Fruit fly (Drosophila melanogaster) whole organism, adult: ENCODE results near the gene CG31038.

Experiments used
- CG12768 ChIP-seq: fragments of 200-800 bp; sonication (Bioruptor generic); optimal IDR thresholded peaks from 2 replicates; lab custom pipeline; 2017; ENCODE audit warnings: missing biosample characterization, missing genetic modification characterization, mild to moderate bottlenecking, moderate library complexity, missing genetic modification reagents
- CG1620 ChIP-seq: fragments of 200-800 bp; sonication (Bioruptor generic); optimal IDR thresholded peaks from 2 replicates; lab custom pipeline; 2016; ENCODE audit warnings: missing biosample characterization, missing genetic modification characterization
- kay ChIP-seq: fragments of 200-800 bp; sonication (Bioruptor generic); peaks from one replicate; lab custom pipeline; 2016; ENCODE audit warnings: missing biosample characterization, missing genetic modification characterization, borderline replicate concordance
- tj ChIP-seq: fragments of 200-800 bp; sonication (Bioruptor generic); optimal IDR thresholded peaks from 3 replicates; lab custom pipeline; 2017; ENCODE audit warnings: missing biosample characterization, mild to moderate bottlenecking, missing genetic modification characterization, moderate library complexity

DNA sequence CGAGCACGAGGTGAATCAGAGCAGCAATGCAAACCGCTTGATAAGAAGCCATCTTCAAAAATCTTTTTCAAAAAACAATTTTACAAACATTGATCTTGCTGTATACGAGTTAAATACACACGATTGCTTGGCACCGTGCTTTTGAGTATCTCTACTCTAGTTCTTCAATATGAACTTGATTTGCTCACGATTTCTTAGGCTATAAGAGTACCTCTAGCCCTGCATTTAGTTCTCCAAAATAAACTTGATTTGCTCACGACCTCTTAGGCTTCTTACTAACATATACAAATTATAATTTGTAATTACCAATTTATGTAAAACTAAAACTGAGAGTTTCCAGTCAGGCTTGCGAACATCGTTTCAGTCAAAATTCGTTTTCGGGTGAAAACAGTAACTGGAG lies 40.7 kb upstream of the CG31038 start, which contains the start of gene CG42592:
- TF ChIP-seq CG1620 (GFP tag; lab: Kevin White, UChicago), result no peak
- no peak for TF ChIP-seq kay
- TF ChIP-seq tj (GFP tag; lab: Kevin White, UChicago), result no peak
- no peak for TF ChIP-seq CG12768 (GFP tag; lab: Kevin White, UChicago)
